Fruit fly (Drosophila melanogaster) whole organism, pupa: ENCODE measurements around the gene CG14262.

Experiments used
- CG13204 ChIP-seq: fragments of 200-800 bp; sonication (Bioruptor generic); optimal IDR thresholded peaks from 2 replicates; lab custom pipeline; 2018; ENCODE audit warnings: missing biosample characterization, mild to moderate bottlenecking, missing genetic modification characterization, moderate library complexity
- CG17806 ChIP-seq: fragments of 200-800 bp; sonication (Bioruptor generic); optimal IDR thresholded peaks from 2 replicates; lab custom pipeline; 2018; ENCODE audit warnings: missing biosample characterization, mild to moderate bottlenecking, missing genetic modification characterization, moderate library complexity
- CG32121 ChIP-seq: fragments of 200-800 bp; sonication (Bioruptor generic); IDR thresholded peaks from 2 replicates; pipeline ENCODE4 v1.3.6; 2022; ENCODE audit warnings: missing biosample characterization, missing genetic modification characterization
- CG34367 ChIP-seq: fragments of 200-800 bp; sonication (Bioruptor generic); optimal IDR thresholded peaks from 2 replicates; lab custom pipeline; 2018; ENCODE audit warnings: missing biosample characterization, mild to moderate bottlenecking, missing genetic modification characterization
- CG4496 ChIP-seq: fragments of 200-800 bp; sonication (Bioruptor generic); IDR thresholded peaks from 3 replicates; pipeline ENCODE4 v1.3.6; 2022; ENCODE audit warnings: missing biosample characterization, missing genetic modification characterization
- CG8301 ChIP-seq: fragments of 200-800 bp; sonication (Bioruptor generic); optimal IDR thresholded peaks from 2 replicates; lab custom pipeline; 2018; ENCODE audit warnings: missing biosample characterization, mild to moderate bottlenecking, missing genetic modification characterization
- CG9948 ChIP-seq: fragments of 200-800 bp; sonication (Bioruptor generic); optimal IDR thresholded peaks from 2 replicates; lab custom pipeline; 2018; ENCODE audit warnings: missing biosample characterization, mild to moderate bottlenecking, missing genetic modification characterization, moderate library complexity
- D1 ChIP-seq: fragments of 200-800 bp; sonication (Bioruptor generic); optimal IDR thresholded peaks from 2 replicates; lab custom pipeline; 2018; ENCODE audit warnings: missing biosample characterization, mild to moderate bottlenecking, missing genetic modification characterization, moderate library complexity
- Ets98B ChIP-seq: fragments of 200-800 bp; sonication (Bioruptor generic); IDR thresholded peaks from 2 replicates; pipeline ENCODE4 v1.3.6; 2022; ENCODE audit warnings: missing biosample characterization, missing genetic modification characterization
- gl ChIP-seq: fragments of 200-800 bp; sonication (Bioruptor generic); optimal IDR thresholded peaks from 2 replicates; lab custom pipeline; 2018; ENCODE audit warnings: missing biosample characterization, mild to moderate bottlenecking, missing genetic modification characterization

DNA sequence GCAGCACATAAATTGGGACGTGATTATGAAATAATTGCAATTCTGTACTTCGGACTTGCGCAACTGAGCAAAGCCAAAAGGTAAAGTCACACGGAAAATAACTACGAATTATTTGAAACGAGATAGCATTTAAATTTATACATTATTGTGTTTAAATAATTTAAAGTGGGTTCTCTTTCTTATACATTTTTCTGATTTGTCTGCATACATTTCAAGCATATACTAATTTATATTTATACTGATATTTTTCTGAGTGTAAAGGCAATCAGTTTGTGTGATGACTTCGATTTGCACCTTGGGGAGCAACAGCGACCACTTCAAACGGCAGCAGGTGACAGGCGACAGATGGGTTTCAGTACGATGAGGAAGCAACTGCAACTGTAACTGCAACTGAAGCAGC, 39.7 kb downstream of the CG14262 start:
- TF ChIP-seq CG13204 (GFP tag; lab: Kevin White, UChicago) (no peak), CG34367 (no peak), CG8301 (tag; lab: Kevin White, UChicago) (peak; percentile 4), D1 (tag; lab: Kevin White, UChicago) (no peak), CG9948 (peak; percentile 22), CG4496 (GFP tag; lab: Robert Waterston, UW) (no peak), gl (tag; lab: Kevin White, UChicago) (no peak), CG17806 (tag; lab: Kevin White, UChicago) (no peak), CG32121 (GFP tag; lab: Robert Waterston, UW) (no peak), Ets98B (no peak)
